Fruit fly (Drosophila melanogaster) whole organism, embryonic: ENCODE results near the gene RpL7.

ENCODE experiments used
- Abd-B ChIP-seq: fragments of 200-800 bp; sonication (Bioruptor generic); optimal IDR thresholded peaks from 2 replicates; lab custom pipeline; 2018; ENCODE audit warnings: missing biosample characterization, mild to moderate bottlenecking, missing genetic modification characterization, moderate library complexity
- B-H1 ChIP-seq: fragments of 200-800 bp; sonication (Bioruptor generic); IDR thresholded peaks from 3 replicates; pipeline ENCODE4 v1.3.6; 2022; ENCODE audit warnings: missing biosample characterization, missing genetic modification characterization
- CG1024 ChIP-seq: fragments of 200-800 bp; sonication (Bioruptor generic); IDR thresholded peaks from 2 replicates; pipeline ENCODE4 v1.3.6; 2022; ENCODE audit warnings: missing biosample characterization, missing genetic modification characterization
- CG10267 ChIP-seq: fragments of 200-800 bp; sonication (Bioruptor generic); optimal IDR thresholded peaks from 2 replicates; lab custom pipeline; 2018; ENCODE audit warnings: missing biosample characterization, mild to moderate bottlenecking, missing genetic modification characterization, moderate library complexity
- CG10462 ChIP-seq: fragments of 200-800 bp; sonication (Bioruptor generic); optimal IDR thresholded peaks from 2 replicates; lab custom pipeline; 2016; ENCODE audit warnings: missing biosample characterization, missing genetic modification characterization
- CG10565 ChIP-seq: fragments of 200-800 bp; sonication (Bioruptor generic); optimal IDR thresholded peaks from 3 replicates; lab custom pipeline; 2016; ENCODE audit warnings: missing biosample characterization, mild to moderate bottlenecking, missing genetic modification characterization
- CG12071 ChIP-seq: fragments of 200-800 bp; sonication (Bioruptor generic); optimal IDR thresholded peaks from 3 replicates; lab custom pipeline; 2018; ENCODE audit warnings: missing biosample characterization, mild to moderate bottlenecking, missing genetic modification characterization
- CG12769 ChIP-seq: fragments of 200-800 bp; sonication (Bioruptor generic); optimal IDR thresholded peaks from 2 replicates; lab custom pipeline; 2019; ENCODE audit warnings: missing biosample characterization, mild to moderate bottlenecking, missing genetic modification characterization, moderate library complexity
- CG13123 ChIP-seq: fragments of 200-800 bp; sonication (Bioruptor generic); optimal IDR thresholded peaks from 2 replicates; lab custom pipeline; 2016; ENCODE audit warnings: missing biosample characterization, missing genetic modification characterization
- CG13775 ChIP-seq: fragments of 200-800 bp; sonication (Bioruptor generic); optimal IDR thresholded peaks from 3 replicates; lab custom pipeline; 2017; ENCODE audit warnings: missing biosample characterization, mild to moderate bottlenecking, missing genetic modification characterization
- CG14014 ChIP-seq: fragments of 200-800 bp; sonication (Bioruptor generic); IDR thresholded peaks from 2 replicates; pipeline ENCODE4 v1.3.6; 2022; ENCODE audit warnings: missing biosample characterization, missing genetic modification characterization
- CG15269 ChIP-seq: fragments of 200-800 bp; sonication (Bioruptor generic); optimal IDR thresholded peaks from 2 replicates; lab custom pipeline; 2018; ENCODE audit warnings: missing biosample characterization, mild to moderate bottlenecking, missing genetic modification characterization, moderate library complexity
- CG1603 ChIP-seq: fragments of 200-800 bp; sonication (Bioruptor generic); optimal IDR thresholded peaks from 2 replicates; lab custom pipeline; 2019; ENCODE audit warnings: missing biosample characterization, mild to moderate bottlenecking, missing genetic modification characterization, moderate library complexity
- CG17612 ChIP-seq: fragments of 200-800 bp; sonication (Bioruptor generic); IDR thresholded peaks from 2 replicates; pipeline ENCODE4 v1.3.6; 2022; ENCODE audit warnings: missing biosample characterization, missing genetic modification characterization
- CG1832 ChIP-seq: fragments of 200-800 bp; sonication (Bioruptor generic); optimal IDR thresholded peaks from 2 replicates; lab custom pipeline; 2017; ENCODE audit warnings: missing biosample characterization, mild to moderate bottlenecking, missing genetic modification characterization, inconsistent platforms
- CG18476 ChIP-seq: fragments of 200-800 bp; sonication (Bioruptor generic); optimal IDR thresholded peaks from 2 replicates; lab custom pipeline; 2016; ENCODE audit warnings: missing biosample characterization, mild to moderate bottlenecking, missing genetic modification characterization
- CG18599 ChIP-seq: fragments of 200-800 bp; sonication (Bioruptor generic); optimal IDR thresholded peaks from 3 replicates; lab custom pipeline; 2017; ENCODE audit warnings: missing biosample characterization, missing genetic modification characterization, mild to moderate bottlenecking, moderate library complexity, missing genetic modification reagents
- CG32767 ChIP-seq: fragments of 200-800 bp; sonication (Bioruptor generic); IDR thresholded peaks from 2 replicates; pipeline ENCODE4 v1.3.6; 2022; ENCODE audit warnings: missing biosample characterization, missing genetic modification characterization
- CG3838 ChIP-seq: fragments of 200-800 bp; sonication (Bioruptor generic); optimal IDR thresholded peaks from 3 replicates; lab custom pipeline; 2016; ENCODE audit warnings: missing biosample characterization, missing genetic modification characterization
- CG5245 ChIP-seq: fragments of 200-800 bp; sonication (Bioruptor generic); optimal IDR thresholded peaks from 3 replicates; lab custom pipeline; 2016; ENCODE audit warnings: missing biosample characterization, missing genetic modification characterization
- CG6765 ChIP-seq: fragments of 200-800 bp; sonication (Bioruptor generic); optimal IDR thresholded peaks from 3 replicates; lab custom pipeline; 2017; ENCODE audit warnings: missing biosample characterization, mild to moderate bottlenecking, missing genetic modification characterization
- CG6854 ChIP-seq: fragments of 200-800 bp; sonication (Bioruptor generic); optimal IDR thresholded peaks from 3 replicates; lab custom pipeline; 2017; ENCODE audit warnings: missing biosample characterization, mild to moderate bottlenecking, missing genetic modification characterization
- CG7839 ChIP-seq: fragments of 200-800 bp; sonication (Bioruptor generic); optimal IDR thresholded peaks from 3 replicates; lab custom pipeline; 2018; ENCODE audit warnings: missing biosample characterization, mild to moderate bottlenecking, missing genetic modification characterization, moderate library complexity
- Drgx ChIP-seq: fragments of 200-800 bp; sonication (Bioruptor generic); IDR thresholded peaks from 2 replicates; pipeline ENCODE4 v1.3.6; 2022; ENCODE audit warnings: missing biosample characterization, missing genetic modification characterization
- Ets97D ChIP-seq: fragments of 200-800 bp; sonication (Bioruptor generic); optimal IDR thresholded peaks from 3 replicates; lab custom pipeline; 2016; ENCODE audit warnings: missing biosample characterization, missing genetic modification characterization
- GATAe ChIP-seq: fragments of 200-800 bp; sonication (Bioruptor generic); conservative IDR thresholded peaks from 2 replicates; pipeline ENCODE4 v1.3.6; 2022; ENCODE audit warnings: missing biosample characterization, missing genetic modification characterization
- Gsc ChIP-seq: fragments of 200-800 bp; sonication (Bioruptor generic); IDR thresholded peaks from 2 replicates; pipeline ENCODE4 v1.3.6; 2022; ENCODE audit warnings: missing biosample characterization, missing genetic modification characterization
- HLH3B ChIP-seq: fragments of 200-800 bp; sonication (Bioruptor generic); IDR thresholded peaks from 2 replicates; pipeline ENCODE4 v1.3.6; 2022; ENCODE audit warnings: missing biosample characterization, missing genetic modification characterization
- Hr78 ChIP-seq, 2 experiments: fragments of 200-800 bp in 1 of 2; fragments of >200 bp in 1 of 2; sonication (Bioruptor generic) in 1 of 2; optimal IDR thresholded peaks; 2 replicates each; lab custom pipeline; 2017 to 2019; ENCODE audit warnings: missing biosample characterization in 2 of 2, missing genetic modification characterization in 2 of 2, mild to moderate bottlenecking in 1 of 2, moderate library complexity in 1 of 2
- Hsf ChIP-seq: fragments of 200-800 bp; sonication (Bioruptor generic); optimal IDR thresholded peaks from 3 replicates; lab custom pipeline; 2016; ENCODE audit warnings: missing biosample characterization, missing genetic modification characterization
- Oli ChIP-seq: fragments of 200-800 bp; sonication (Bioruptor generic); optimal IDR thresholded peaks from 2 replicates; lab custom pipeline; 2018; ENCODE audit warnings: missing biosample characterization, mild to moderate bottlenecking, missing genetic modification characterization, moderate library complexity
- Stat92E ChIP-seq, 3 experiments: fragments of >200 bp in 2 of 3; fragments of 200-800 bp in 1 of 3; sonication (Bioruptor generic) in 1 of 3; optimal IDR thresholded peaks; 2 replicates each; lab custom pipeline; 2017 to 2019; ENCODE audit warnings: missing biosample characterization in 3 of 3, missing genetic modification characterization in 3 of 3, mild to moderate bottlenecking in 1 of 3, moderate library complexity in 1 of 3
- Taf1 ChIP-seq: fragments of 200-800 bp; sonication (Bioruptor generic); IDR thresholded peaks from 2 replicates; pipeline ENCODE4 v1.3.6; 2022; ENCODE audit warnings: missing biosample characterization, missing genetic modification characterization
- amos ChIP-seq: fragments of 200-800 bp; sonication (Bioruptor generic); IDR thresholded peaks from 2 replicates; pipeline ENCODE4 v1.3.6; 2022; ENCODE audit warnings: missing biosample characterization, missing genetic modification characterization; ENCODE audit not compliant: partially characterized antibody
- ase ChIP-seq: fragments of 200-800 bp; sonication (Bioruptor generic); IDR thresholded peaks from 3 replicates; pipeline ENCODE4 v1.3.6; 2022; ENCODE audit warnings: missing biosample characterization, missing genetic modification characterization
- dati ChIP-seq: fragments of 200-800 bp; sonication (Bioruptor generic); IDR thresholded peaks from 2 replicates; pipeline ENCODE4 v1.3.6; 2022; ENCODE audit warnings: missing biosample characterization, missing genetic modification characterization
- dmrt99B ChIP-seq: fragments of 200-800 bp; sonication (Bioruptor generic); optimal IDR thresholded peaks from 2 replicates; lab custom pipeline; 2018; ENCODE audit warnings: missing biosample characterization, mild to moderate bottlenecking, missing genetic modification characterization, moderate library complexity
- exex ChIP-seq: fragments of 200-800 bp; sonication (Bioruptor generic); optimal IDR thresholded peaks from 4 replicates; lab custom pipeline; 2018; ENCODE audit warnings: missing biosample characterization, mild to moderate bottlenecking, missing genetic modification characterization, moderate library complexity
- gce ChIP-seq: fragments of 200-800 bp; sonication (Bioruptor generic); IDR thresholded peaks from 3 replicates; pipeline ENCODE4 v1.3.6; 2022; ENCODE audit warnings: missing biosample characterization, missing genetic modification characterization
- gcm ChIP-seq: fragments of 200-800 bp; sonication (Bioruptor generic); optimal IDR thresholded peaks from 2 replicates; lab custom pipeline; 2019; ENCODE audit warnings: missing biosample characterization, mild to moderate bottlenecking, missing genetic modification characterization, moderate library complexity
- pb ChIP-seq: fragments of 200-800 bp; sonication (Bioruptor generic); optimal IDR thresholded peaks from 3 replicates; lab custom pipeline; 2016; ENCODE audit warnings: missing biosample characterization, missing genetic modification characterization
- row ChIP-seq: fragments of 200-800 bp; sonication (Bioruptor generic); IDR thresholded peaks from 3 replicates; pipeline ENCODE4 v1.3.6; 2022; ENCODE audit warnings: missing biosample characterization, missing genetic modification characterization
- slou ChIP-seq: fragments of 200-800 bp; sonication (Bioruptor generic); optimal IDR thresholded peaks from 3 replicates; lab custom pipeline; 2016; ENCODE audit warnings: missing biosample characterization, missing genetic modification characterization
- sqz ChIP-seq: fragments of 200-800 bp; sonication (Bioruptor generic); optimal IDR thresholded peaks from 3 replicates; lab custom pipeline; 2018; ENCODE audit warnings: missing biosample characterization, mild to moderate bottlenecking, missing genetic modification characterization
- tll ChIP-seq, 2 experiments: fragments of 200-800 bp in 1 of 2; fragments of >200 bp in 1 of 2; sonication (Bioruptor generic) in 1 of 2; optimal IDR thresholded peaks; 2 replicates each; lab custom pipeline; 2017 to 2019; ENCODE audit warnings: missing biosample characterization in 2 of 2, missing genetic modification characterization in 2 of 2, mild to moderate bottlenecking in 1 of 2, moderate library complexity in 1 of 2
- tx ChIP-seq: fragments of 200-800 bp; sonication (Bioruptor generic); optimal IDR thresholded peaks from 2 replicates; lab custom pipeline; 2016; ENCODE audit warnings: missing biosample characterization, missing genetic modification characterization
- usp ChIP-seq: fragments of >200 bp; optimal IDR thresholded peaks from 2 replicates; lab custom pipeline; 2017; ENCODE audit warnings: missing biosample characterization, missing genetic modification characterization
- vnd ChIP-seq: fragments of 200-800 bp; sonication (Bioruptor generic); IDR thresholded peaks from 3 replicates; pipeline ENCODE4 v1.3.6; 2022; ENCODE audit warnings: missing biosample characterization, missing genetic modification characterization; ENCODE audit not compliant: partially characterized antibody
- wor ChIP-seq: fragments of 200-800 bp; sonication (Bioruptor generic); IDR thresholded peaks from 2 replicates; pipeline ENCODE4 v1.3.6; 2022; ENCODE audit warnings: missing biosample characterization, missing genetic modification characterization
- zen ChIP-seq: fragments of 200-800 bp; sonication (Bioruptor generic); optimal IDR thresholded peaks from 3 replicates; lab custom pipeline; 2018; ENCODE audit warnings: missing biosample characterization, mild to moderate bottlenecking, missing genetic modification characterization, moderate library complexity
- zfh2 ChIP-seq: fragments of 200-800 bp; sonication (Bioruptor generic); optimal IDR thresholded peaks from 2 replicates; lab custom pipeline; 2016; ENCODE audit warnings: missing biosample characterization, missing genetic modification characterization

RpL7 gene

dm6 chr2L:10250441-10250847 lies 49.6 kb downstream of the RpL7 start, which contains the start of the genes bsk and CG31717 (continued):
- no peak for TF ChIP-seq CG12769 (tag; lab: Kevin White, UChicago)
- TF ChIP-seq gcm (GFP tag; lab: Kevin White, UChicago) = no peak
- TF ChIP-seq gce (GFP tag; lab: Robert Waterston, UW) = no peak
- TF ChIP-seq ase (GFP tag; lab: Robert Waterston, UW) = no peak
- no peak for TF ChIP-seq Gsc (GFP tag; lab: Robert Waterston, UW)
- no peak for TF ChIP-seq tx (GFP tag; lab: Kevin White, UChicago)
- TF ChIP-seq CG1024 = 0 out of 2 replicates have a peak, but pooled peaks have one; percentile 11
- TF ChIP-seq Abd-B (GFP tag; lab: Kevin White, UChicago) = no peak
- no peak for TF ChIP-seq CG3838 (GFP tag; lab: Kevin White, UChicago)
- TF ChIP-seq CG10462 (GFP tag; lab: Kevin White, UChicago) = no peak
- no peak for TF ChIP-seq exex (tag; lab: Kevin White, UChicago)
- TF ChIP-seq wor = no peak
- no peak for TF ChIP-seq CG18599
- TF ChIP-seq CG10267 (tag; lab: Kevin White, UChicago) = peak; percentile 45
- TF ChIP-seq Taf1 (GFP tag; lab: Robert Waterston, UW) = no peak
- TF ChIP-seq vnd (GFP tag; lab: Robert Waterston, UW) = peak; percentile 39; the same call in 1 of the 3 replicates
- TF ChIP-seq tll (GFP tag; optimal IDR thresholded peaks at IDR 0.05; lab: Kevin White, UChicago) = peak in 1 of 2 experiments; percentile 53
- TF ChIP-seq sqz (GFP tag; lab: Kevin White, UChicago) = no peak
- TF ChIP-seq CG10565 (GFP tag; lab: Kevin White, UChicago) = no peak
- TF ChIP-seq CG13123 (GFP tag; lab: Kevin White, UChicago) = no peak
- TF ChIP-seq Oli (tag; lab: Kevin White, UChicago) = no peak
- TF ChIP-seq CG18476 = no peak
- no peak for TF ChIP-seq dmrt99B (tag; lab: Kevin White, UChicago)
- no peak for TF ChIP-seq CG13775 (GFP tag; lab: Kevin White, UChicago)
- TF ChIP-seq Stat92E (GFP tag; optimal IDR thresholded peaks at IDR 0.05; lab: Kevin White, UChicago) = no peak
- no peak for TF ChIP-seq CG15269 (tag; lab: Kevin White, UChicago)
- peak; percentile 93 for TF ChIP-seq CG1603 (tag; lab: Kevin White, UChicago)
- TF ChIP-seq CG6854 (GFP tag; lab: Kevin White, UChicago) = no peak
- no peak for TF ChIP-seq GATAe (GFP tag; lab: Robert Waterston, UW)
- TF ChIP-seq CG1832 (GFP tag; lab: Kevin White, UChicago) = no peak
- TF ChIP-seq Ets97D = peak; percentile 43
- no peak for TF ChIP-seq zfh2 (GFP tag; lab: Kevin White, UChicago)
- no peak for TF ChIP-seq Hsf (GFP tag; lab: Kevin White, UChicago)
- no peak for TF ChIP-seq dati (GFP tag; lab: Robert Waterston, UW)
- TF ChIP-seq CG7839 (tag; lab: Kevin White, UChicago) = no peak
- no peak for TF ChIP-seq CG6765 (GFP tag; lab: Kevin White, UChicago)
- TF ChIP-seq CG14014 = no peak
- no peak for TF ChIP-seq B-H1 (GFP tag; lab: Robert Waterston, UW)
- no peak; the same call in 1 of the 2 replicates for TF ChIP-seq amos (GFP tag; lab: Robert Waterston, UW)
- no peak for TF ChIP-seq Drgx (GFP tag; lab: Robert Waterston, UW)
- TF ChIP-seq CG32767 (GFP tag; lab: Robert Waterston, UW) = no peak
- no peak for TF ChIP-seq pb
- peak; percentile 65 for TF ChIP-seq row (GFP tag; lab: Robert Waterston, UW)
- TF ChIP-seq zen = peak; percentile 67
- no peak for TF ChIP-seq CG5245 (GFP tag; lab: Kevin White, UChicago)
- no peak for TF ChIP-seq Hr78 (GFP tag; optimal IDR thresholded peaks at IDR 0.05; lab: Kevin White, UChicago)
- TF ChIP-seq usp (GFP tag; lab: Kevin White, UChicago) = no peak
- TF ChIP-seq CG17612 (GFP tag; lab: Robert Waterston, UW) = no peak
- TF ChIP-seq CG12071 (GFP tag; lab: Kevin White, UChicago) = no peak
- TF ChIP-seq slou (GFP tag; lab: Kevin White, UChicago) = no peak
- no peak for TF ChIP-seq HLH3B
